Worm (Caenorhabditis elegans) whole organism, early embryonic: Measurements from ENCODE around the gene T28C6.7.

Experiments
- B0310.2 ChIP-seq: sonication (generic microtip); optimal IDR thresholded peaks from 2 replicates; lab custom pipeline; 2016; ENCODE audit warnings: mild to moderate bottlenecking, missing genetic modification characterization, missing compliant biosample characterization
- F13C5.2 ChIP-seq: sonication (generic microtip); optimal IDR thresholded peaks from 2 replicates; lab custom pipeline; 2017; ENCODE audit warnings: mild to moderate bottlenecking, missing genetic modification characterization, inconsistent platforms, missing compliant biosample characterization
- aly-1 ChIP-seq: sonication (generic microtip); optimal IDR thresholded peaks from 2 replicates; lab custom pipeline; 2016; ENCODE audit warnings: missing genetic modification characterization, missing compliant biosample characterization
- ama-1 ChIP-seq: fragments of 150-350 bp; optimal IDR thresholded peaks from 2 replicates; lab custom pipeline; 2014
- ceh-13 ChIP-seq: fragments of 200-800 bp; sonication (Bioruptor generic); optimal IDR thresholded peaks from 2 replicates; lab custom pipeline; 2018; ENCODE audit warnings: mild to moderate bottlenecking, missing genetic modification characterization, missing compliant biosample characterization
- ceh-36 ChIP-seq: sonication (generic microtip); optimal IDR thresholded peaks from 2 replicates; lab custom pipeline; 2016; ENCODE audit warnings: missing genetic modification characterization, inconsistent platforms, missing compliant biosample characterization
- ets-7 ChIP-seq: sonication (generic microtip); optimal IDR thresholded peaks from 2 replicates; lab custom pipeline; 2016; ENCODE audit warnings: missing genotype, missing genetic modification characterization, missing compliant biosample characterization
- flt-1 ChIP-seq: fragments of 200-800 bp; sonication (Bioruptor generic); IDR thresholded peaks from 2 replicates; pipeline ENCODE4 v1.3.6; 2022; ENCODE audit warnings: missing genetic modification characterization, missing compliant biosample characterization
- hmbx-1 ChIP-seq: sonication (generic microtip); optimal IDR thresholded peaks from 2 replicates; lab custom pipeline; 2016; ENCODE audit warnings: mild to moderate bottlenecking, missing genetic modification characterization, missing compliant biosample characterization
- hmg-4 ChIP-seq: fragments of 200-800 bp; sonication (Bioruptor generic); optimal IDR thresholded peaks from 2 replicates; lab custom pipeline; 2018; ENCODE audit warnings: mild to moderate bottlenecking, missing genetic modification characterization, missing compliant biosample characterization
- pes-1 ChIP-seq: fragments of 200-800 bp; sonication (Bioruptor generic); IDR thresholded peaks from 2 replicates; pipeline ENCODE4 v1.3.6; 2022; ENCODE audit warnings: missing genetic modification reagents, missing genetic modification characterization, missing compliant biosample characterization
- scrt-1 ChIP-seq: fragments of 200-800 bp; sonication (Bioruptor generic); IDR thresholded peaks from 2 replicates; pipeline ENCODE4 v1.3.6; 2022; ENCODE audit warnings: missing genetic modification characterization, missing compliant biosample characterization
- sea-1 ChIP-seq: fragments of 200-800 bp; sonication (Bioruptor generic); conservative IDR thresholded peaks from 2 replicates; pipeline ENCODE4 v1.3.6; 2022; ENCODE audit warnings: missing genetic modification characterization, missing compliant biosample characterization
- tbx-37 ChIP-seq: fragments of 200-800 bp; sonication (Bioruptor generic); conservative IDR thresholded peaks from 2 replicates; pipeline ENCODE4 v1.3.6; 2022; ENCODE audit warnings: missing genetic modification reagents, missing genetic modification characterization, missing compliant biosample characterization

Gene T28C6.7

DNA sequence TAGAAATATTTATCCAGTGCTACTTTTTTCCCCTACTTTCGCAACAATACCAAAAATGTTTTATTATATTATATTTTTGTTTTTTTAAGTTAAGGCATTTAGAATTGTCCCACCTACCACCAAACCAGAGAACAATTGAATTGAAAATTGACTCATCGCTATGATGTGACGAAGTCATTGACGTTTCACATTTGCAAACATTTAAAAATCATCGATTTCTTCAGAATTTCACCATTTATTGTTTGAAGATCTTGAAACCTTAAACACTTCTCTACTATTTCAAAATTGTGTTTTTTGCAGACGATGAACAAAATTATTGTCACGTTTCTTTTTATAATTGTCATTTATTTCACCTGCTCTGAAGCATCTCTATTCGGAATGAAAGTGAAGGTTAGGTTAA, 53.6 kb downstream of the T28C6.7 start, which contains the start of gene C09G9.8:
TSS of gene C09G9.8 (plus strand) at position 301 of the 400 bp plus-strand sequence.
- TF ChIP-seq ama-1 (lab: Kevin White, UChicago) (no peak), ceh-13 (GFP tag; lab: Kevin White, UChicago) (no peak), ets-7 (tag; lab: Kevin White, UChicago) (no peak), B0310.2 (tag; lab: Kevin White, UChicago) (no peak), pes-1 (GFP tag; lab: Robert Waterston, UW) (no peak), flt-1 (GFP tag; lab: Robert Waterston, UW) (no peak), sea-1 (GFP tag; lab: Robert Waterston, UW) (no peak), ceh-36 (tag; lab: Kevin White, UChicago) (no peak)

- TF ChIP-seq ama-1 (lab: Kevin White, UChicago) (no peak), hmbx-1 (tag; lab: Kevin White, UChicago) (no peak), F13C5.2 (tag; lab: Kevin White, UChicago) (no peak), scrt-1 (GFP tag; lab: Robert Waterston, UW) (no peak), pes-1 (GFP tag; lab: Robert Waterston, UW) (no peak)
These were observed 58.6 kb downstream of the T28C6.7 start, which contains the start of gene C09G9.5 for ce11 chrIV:8886228-8886627. TSS of gene C09G9.5 (plus strand) at chrIV:8886528.

- TF ChIP-seq hmbx-1 (tag; lab: Kevin White, UChicago) = no peak
- no peak for TF ChIP-seq F13C5.2 (tag; lab: Kevin White, UChicago)
- no peak for TF ChIP-seq B0310.2 (tag; lab: Kevin White, UChicago)
- TF ChIP-seq ceh-36 (tag; lab: Kevin White, UChicago) = no peak
- no peak for TF ChIP-seq ceh-13 (GFP tag; lab: Kevin White, UChicago)
- TF ChIP-seq ets-7 (tag; lab: Kevin White, UChicago) = no peak
- no peak for TF ChIP-seq pes-1 (GFP tag; lab: Robert Waterston, UW)
- no peak for TF ChIP-seq aly-1
- no peak for TF ChIP-seq hmg-4 (GFP tag; lab: Kevin White, UChicago)
- TF ChIP-seq ama-1 (lab: Kevin White, UChicago) = no peak
- TF ChIP-seq sea-1 (GFP tag; lab: Robert Waterston, UW) = no peak
- TF ChIP-seq tbx-37 (GFP tag; lab: Robert Waterston, UW) = no peak
- no peak for TF ChIP-seq scrt-1 (GFP tag; lab: Robert Waterston, UW)
These were observed 61.0 kb downstream of the T28C6.7 start, which contains the start of gene oma-1 for ce11 chrIV:8888525-8889026. TSS of gene oma-1 (plus strand) at chrIV:8888976.
